Fruit fly (Drosophila melanogaster) whole organism, embryonic: ENCODE results near the gene Art3.
A peak's percentile ranks its signal among the peaks of the same experiment; 100 is the strongest.

ENCODE experiments used
- Adf1 ChIP-seq: fragments of 200-800 bp; sonication (Bioruptor generic); IDR thresholded peaks from 2 replicates; pipeline ENCODE4 v1.3.6; 2022; ENCODE audit warnings: missing biosample characterization, missing genetic modification characterization
- Aef1 ChIP-seq: fragments of 200-800 bp; sonication (Bioruptor generic); IDR thresholded peaks from 3 replicates; pipeline ENCODE4 v1.3.6; 2022; ENCODE audit warnings: missing biosample characterization, missing genetic modification characterization
- CG10209 ChIP-seq: fragments of 200-800 bp; sonication (Bioruptor generic); optimal IDR thresholded peaks from 3 replicates; lab custom pipeline; 2017; ENCODE audit warnings: missing biosample characterization, mild to moderate bottlenecking, missing genetic modification characterization, missing genetic modification reagents
- CG10274 ChIP-seq: fragments of 200-800 bp; sonication (Bioruptor generic); optimal IDR thresholded peaks from 3 replicates; lab custom pipeline; 2017; ENCODE audit warnings: missing biosample characterization, mild to moderate bottlenecking, missing genetic modification characterization
- CG12219 ChIP-seq: fragments of 200-800 bp; sonication (Bioruptor generic); optimal IDR thresholded peaks from 3 replicates; lab custom pipeline; 2018; ENCODE audit warnings: missing biosample characterization, mild to moderate bottlenecking, missing genetic modification characterization
- CG12659 ChIP-seq: fragments of 200-800 bp; sonication (Bioruptor generic); optimal IDR thresholded peaks from 3 replicates; lab custom pipeline; 2017; ENCODE audit warnings: mild to moderate bottlenecking, missing biosample characterization, missing genetic modification reagents, missing genetic modification characterization
- CG13123 ChIP-seq: fragments of 200-800 bp; sonication (Bioruptor generic); optimal IDR thresholded peaks from 2 replicates; lab custom pipeline; 2016; ENCODE audit warnings: missing biosample characterization, missing genetic modification characterization
- CG13287 ChIP-seq: fragments of 200-800 bp; sonication (Bioruptor generic); IDR thresholded peaks from 2 replicates; pipeline ENCODE4 v1.3.6; 2022; ENCODE audit warnings: missing biosample characterization, missing genetic modification characterization; ENCODE audit not compliant: partially characterized antibody
- CG13894 ChIP-seq: fragments of 200-800 bp; sonication (Bioruptor generic); optimal IDR thresholded peaks from 3 replicates; lab custom pipeline; 2018; ENCODE audit warnings: missing biosample characterization, mild to moderate bottlenecking, missing genetic modification characterization, moderate library complexity
- CG14014 ChIP-seq: fragments of 200-800 bp; sonication (Bioruptor generic); IDR thresholded peaks from 2 replicates; pipeline ENCODE4 v1.3.6; 2022; ENCODE audit warnings: missing biosample characterization, missing genetic modification characterization
- CG14050 ChIP-seq: fragments of 200-800 bp; sonication (Bioruptor generic); IDR thresholded peaks from 3 replicates; pipeline ENCODE4 v1.3.6; 2022; ENCODE audit warnings: missing biosample characterization, missing genetic modification characterization
- CG14860 ChIP-seq: fragments of 200-800 bp; sonication (Bioruptor generic); IDR thresholded peaks from 3 replicates; pipeline ENCODE4 v1.3.6; 2022; ENCODE audit warnings: missing biosample characterization, missing genetic modification characterization; ENCODE audit not compliant: partially characterized antibody
- CG17385 ChIP-seq: fragments of 200-800 bp; sonication (Bioruptor generic); optimal IDR thresholded peaks from 3 replicates; lab custom pipeline; 2018; ENCODE audit warnings: missing biosample characterization, mild to moderate bottlenecking, missing genetic modification characterization
- CG3065 ChIP-seq: fragments of 200-800 bp; sonication (Bioruptor generic); optimal IDR thresholded peaks from 2 replicates; lab custom pipeline; 2016; ENCODE audit warnings: missing biosample characterization, missing genetic modification characterization
- CG31365 ChIP-seq: fragments of 200-800 bp; sonication (Bioruptor generic); optimal IDR thresholded peaks from 2 replicates; lab custom pipeline; 2018; ENCODE audit warnings: missing biosample characterization, mild to moderate bottlenecking, missing genetic modification characterization
- CG3163 ChIP-seq: fragments of 200-800 bp; sonication (Bioruptor generic); optimal IDR thresholded peaks from 3 replicates; lab custom pipeline; 2016; ENCODE audit warnings: missing biosample characterization, missing genetic modification characterization
- CG32772 ChIP-seq: fragments of 200-800 bp; sonication (Bioruptor generic); IDR thresholded peaks from 2 replicates; pipeline ENCODE4 v1.3.6; 2022; ENCODE audit warnings: missing biosample characterization, missing genetic modification characterization
- CG3407 ChIP-seq: fragments of 200-800 bp; sonication (Bioruptor generic); optimal IDR thresholded peaks from 2 replicates; lab custom pipeline; 2018; ENCODE audit warnings: missing biosample characterization, mild to moderate bottlenecking, missing genetic modification characterization
- CG34224 ChIP-seq: fragments of 200-800 bp; sonication (Bioruptor generic); IDR thresholded peaks from 3 replicates; pipeline ENCODE4 v1.3.6; 2022; ENCODE audit warnings: missing biosample characterization, missing genetic modification characterization; ENCODE audit not compliant: partially characterized antibody
- CG7839 ChIP-seq: fragments of 200-800 bp; sonication (Bioruptor generic); optimal IDR thresholded peaks from 3 replicates; lab custom pipeline; 2018; ENCODE audit warnings: missing biosample characterization, mild to moderate bottlenecking, missing genetic modification characterization, moderate library complexity
- D19B ChIP-seq: fragments of 200-800 bp; sonication (Bioruptor generic); optimal IDR thresholded peaks from 2 replicates; lab custom pipeline; 2017; ENCODE audit warnings: missing biosample characterization, mild to moderate bottlenecking, missing genetic modification characterization
- Doc2 ChIP-seq: fragments of 200-800 bp; sonication (Bioruptor generic); IDR thresholded peaks from 2 replicates; pipeline ENCODE4 v1.3.6; 2022; ENCODE audit warnings: missing biosample characterization, missing genetic modification characterization
- Eip74EF ChIP-seq, 2 experiments: fragments of 200-800 bp in 1 of 2; fragments of >200 bp in 1 of 2; sonication (Bioruptor generic) in 1 of 2; optimal IDR thresholded peaks; 2 replicates each; lab custom pipeline; 2017 to 2019; ENCODE audit warnings: missing biosample characterization in 2 of 2, missing genetic modification characterization in 2 of 2, mild to moderate bottlenecking in 1 of 2, moderate library complexity in 1 of 2
- Fer2 ChIP-seq: fragments of 200-800 bp; sonication (Bioruptor generic); optimal IDR thresholded peaks from 2 replicates; lab custom pipeline; 2018; ENCODE audit warnings: missing biosample characterization, mild to moderate bottlenecking, missing genetic modification characterization, moderate library complexity
- Fer3 ChIP-seq: fragments of 200-800 bp; sonication (Bioruptor generic); optimal IDR thresholded peaks from 2 replicates; lab custom pipeline; 2018; ENCODE audit warnings: missing biosample characterization, mild to moderate bottlenecking, missing genetic modification characterization, moderate library complexity
- GATAe ChIP-seq: fragments of 200-800 bp; sonication (Bioruptor generic); conservative IDR thresholded peaks from 2 replicates; pipeline ENCODE4 v1.3.6; 2022; ENCODE audit warnings: missing biosample characterization, missing genetic modification characterization
- Myb ChIP-seq: fragments of 200-800 bp; sonication (Bioruptor generic); optimal IDR thresholded peaks from 2 replicates; lab custom pipeline; 2016; ENCODE audit warnings: missing biosample characterization, missing genetic modification characterization
- Neu2 ChIP-seq: fragments of 200-800 bp; sonication (Bioruptor generic); optimal IDR thresholded peaks from 3 replicates; lab custom pipeline; 2016; ENCODE audit warnings: missing biosample characterization, missing genetic modification characterization, borderline replicate concordance
- amos ChIP-seq: fragments of 200-800 bp; sonication (Bioruptor generic); IDR thresholded peaks from 2 replicates; pipeline ENCODE4 v1.3.6; 2022; ENCODE audit warnings: missing biosample characterization, missing genetic modification characterization; ENCODE audit not compliant: partially characterized antibody
- ase ChIP-seq: fragments of 200-800 bp; sonication (Bioruptor generic); IDR thresholded peaks from 3 replicates; pipeline ENCODE4 v1.3.6; 2022; ENCODE audit warnings: missing biosample characterization, missing genetic modification characterization
- bab2 ChIP-seq: fragments of 200-800 bp; sonication (Bioruptor generic); optimal IDR thresholded peaks from 2 replicates; lab custom pipeline; 2016; ENCODE audit warnings: missing biosample characterization, missing genetic modification characterization
- bcd ChIP-seq: fragments of 200-800 bp; sonication (Bioruptor generic); optimal IDR thresholded peaks from 2 replicates; lab custom pipeline; 2017; ENCODE audit warnings: missing biosample characterization, mild to moderate bottlenecking, missing genetic modification characterization
- cas ChIP-seq: fragments of 200-800 bp; sonication (Bioruptor generic); IDR thresholded peaks from 2 replicates; pipeline ENCODE4 v1.3.6; 2022; ENCODE audit warnings: missing biosample characterization, missing genetic modification characterization
- corto ChIP-seq: fragments of 200-800 bp; sonication (Bioruptor generic); optimal IDR thresholded peaks from 2 replicates; lab custom pipeline; 2016; ENCODE audit warnings: missing biosample characterization, mild to moderate bottlenecking, missing genetic modification characterization, moderate library complexity
- esg ChIP-seq: fragments of 200-800 bp; sonication (Bioruptor generic); conservative IDR thresholded peaks from 2 replicates; pipeline ENCODE4 v1.3.6; 2022; ENCODE audit warnings: missing biosample characterization, missing genetic modification characterization
- eyg ChIP-seq: fragments of 200-800 bp; sonication (Bioruptor generic); optimal IDR thresholded peaks from 3 replicates; lab custom pipeline; 2016; ENCODE audit warnings: missing biosample characterization, missing genetic modification characterization
- fd64A ChIP-seq: fragments of 200-800 bp; sonication (Bioruptor generic); optimal IDR thresholded peaks from 3 replicates; lab custom pipeline; 2018; ENCODE audit warnings: missing biosample characterization, mild to moderate bottlenecking, missing genetic modification characterization
- gfzf ChIP-seq: fragments of 200-800 bp; sonication (Bioruptor generic); optimal IDR thresholded peaks from 2 replicates; lab custom pipeline; 2016; ENCODE audit warnings: missing biosample characterization, mild to moderate bottlenecking, missing genetic modification characterization, moderate library complexity
- ham ChIP-seq: fragments of 200-800 bp; sonication (Bioruptor generic); IDR thresholded peaks from 2 replicates; pipeline ENCODE4 v1.3.6; 2022; ENCODE audit warnings: missing biosample characterization, missing genetic modification characterization
- ind ChIP-seq: fragments of 200-800 bp; sonication (Bioruptor generic); optimal IDR thresholded peaks from 3 replicates; lab custom pipeline; 2016; ENCODE audit warnings: missing biosample characterization, missing genetic modification characterization
- insv ChIP-seq, 2 experiments: fragments of 200-800 bp; sonication (Bioruptor generic); optimal IDR thresholded peaks; 3 replicates each; lab custom pipeline; 2016 to 2018; ENCODE audit warnings: missing biosample characterization in 2 of 2, missing genetic modification characterization in 2 of 2
- jigr1 ChIP-seq: fragments of 200-800 bp; sonication (Bioruptor generic); IDR thresholded peaks from 3 replicates; pipeline ENCODE4 v1.3.6; 2022; ENCODE audit warnings: missing biosample characterization, missing genetic modification characterization
- nerfin-2 ChIP-seq: fragments of 200-800 bp; sonication (Bioruptor generic); IDR thresholded peaks from 2 replicates; pipeline ENCODE4 v1.3.6; 2022; ENCODE audit warnings: missing biosample characterization, missing genetic modification characterization; ENCODE audit not compliant: partially characterized antibody
- repo ChIP-seq: fragments of 200-800 bp; sonication (Bioruptor generic); optimal IDR thresholded peaks from 2 replicates; lab custom pipeline; 2016; ENCODE audit warnings: missing biosample characterization, missing genetic modification characterization
- schlank ChIP-seq: fragments of 200-800 bp; sonication (Bioruptor generic); optimal IDR thresholded peaks from 2 replicates; lab custom pipeline; 2018; ENCODE audit warnings: missing biosample characterization, mild to moderate bottlenecking, missing genetic modification characterization
- sd ChIP-seq: fragments of 200-800 bp; sonication (Bioruptor generic); optimal IDR thresholded peaks from 3 replicates; lab custom pipeline; 2018; ENCODE audit warnings: missing biosample characterization, mild to moderate bottlenecking, missing genetic modification characterization, moderate library complexity
- sna ChIP-seq: fragments of 200-800 bp; sonication (Bioruptor generic); IDR thresholded peaks from 2 replicates; pipeline ENCODE4 v1.3.6; 2022; ENCODE audit warnings: missing biosample characterization, missing genetic modification characterization; ENCODE audit not compliant: partially characterized antibody
- unc-4 ChIP-seq: fragments of 200-800 bp; sonication (Bioruptor generic); IDR thresholded peaks from 2 replicates; pipeline ENCODE4 v1.3.6; 2022; ENCODE audit warnings: missing biosample characterization, missing genetic modification characterization; ENCODE audit not compliant: partially characterized antibody

Gene Art3

DNA sequence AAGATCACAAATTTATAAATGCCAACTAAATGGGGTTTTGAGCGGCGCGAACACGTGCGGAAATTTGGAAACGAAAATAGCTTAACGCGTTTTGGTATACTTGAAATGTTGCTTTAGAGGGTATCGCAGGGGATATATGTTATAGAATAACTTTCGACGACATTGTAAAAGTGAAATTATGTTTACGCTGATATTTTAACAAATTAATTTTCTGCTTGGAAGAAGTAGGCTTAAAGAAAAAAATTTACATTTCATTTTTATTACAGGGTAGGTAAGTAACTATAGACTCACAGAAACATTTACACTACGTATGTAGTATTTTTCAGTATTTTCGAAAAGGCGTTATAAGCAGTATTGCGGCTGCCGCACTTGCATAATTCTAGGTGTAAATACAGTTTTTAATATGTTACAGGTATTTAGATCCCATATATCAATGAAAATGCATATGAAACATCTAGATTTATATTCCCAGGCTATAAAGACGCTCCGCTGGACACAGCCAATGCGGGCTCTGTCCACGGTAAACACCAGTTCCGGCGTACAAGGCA is at the start of gene Art3, which contains the start of gene mRpS10 (continued):
- TF ChIP-seq unc-4 (0 out of 2 replicates have a peak, but pooled peaks have one; percentile 30), esg (GFP tag; lab: Robert Waterston, UW) (peak; percentile 100), cas (GFP tag; lab: Robert Waterston, UW) (peak; percentile 99), jigr1 (peak; percentile 99), Aef1 (GFP tag; lab: Robert Waterston, UW) (peak; percentile 100), CG10274 (GFP tag; lab: Kevin White, UChicago) (peak; percentile 96), CG13123 (GFP tag; lab: Kevin White, UChicago) (peak; percentile 100), gfzf (GFP tag; lab: Kevin White, UChicago) (peak; percentile 89), bab2 (GFP tag; lab: Kevin White, UChicago) (peak; percentile 100), CG32772 (peak; percentile 100), ind (GFP tag; lab: Kevin White, UChicago) (peak; percentile 100), sd (tag; lab: Kevin White, UChicago) (peak; percentile 99), GATAe (peak; percentile 100), insv (GFP tag; optimal IDR thresholded peaks at IDR 0.05; lab: Kevin White, UChicago) (peak; percentile 69 to 88), Doc2 (GFP tag; lab: Robert Waterston, UW) (peak; percentile 99), Adf1 (peak; percentile 95), sna (GFP tag; lab: Robert Waterston, UW) (peak; percentile 37; the same call in 1 of the 2 replicates), CG3407 (GFP tag; lab: Kevin White, UChicago) (peak; percentile 99), CG12659 (GFP tag; lab: Kevin White, UChicago) (peak; percentile 100), CG13894 (peak; percentile 100), ase (peak; percentile 100), CG14014 (peak; percentile 100), CG7839 (tag; lab: Kevin White, UChicago) (peak; percentile 100), schlank (tag; lab: Kevin White, UChicago) (peak; percentile 100), CG12219 (GFP tag; lab: Kevin White, UChicago) (peak; percentile 100), nerfin-2 (GFP tag; lab: Robert Waterston, UW) (no peak), amos (no peak), Neu2 (GFP tag; lab: Kevin White, UChicago) (peak; percentile 100), eyg (peak; percentile 100), fd64A (GFP tag; lab: Kevin White, UChicago) (peak; percentile 99), Eip74EF (GFP tag; optimal IDR thresholded peaks at IDR 0.05; lab: Kevin White, UChicago) (peak in 1 of 2 experiments; percentile 99), bcd (GFP tag; lab: Kevin White, UChicago) (peak; percentile 100), ham (peak; percentile 100), Fer3 (tag; lab: Kevin White, UChicago) (peak; percentile 100), Fer2 (tag; lab: Kevin White, UChicago) (peak; percentile 100), corto (GFP tag; lab: Kevin White, UChicago) (no peak), CG34224 (GFP tag; lab: Robert Waterston, UW) (peak; percentile 26; the same call in 1 of the 3 replicates), CG31365 (peak; percentile 95), CG13287 (peak; percentile 45; the same call in 1 of the 2 replicates), D19B (GFP tag; lab: Kevin White, UChicago) (peak; percentile 100), CG10209 (GFP tag; lab: Kevin White, UChicago) (peak; percentile 100), Myb (GFP tag; lab: Kevin White, UChicago) (peak; percentile 96), CG3163 (GFP tag; lab: Kevin White, UChicago) (peak; percentile 96), CG3065 (GFP tag; lab: Kevin White, UChicago) (peak; percentile 100), CG14860 (GFP tag; lab: Robert Waterston, UW) (no peak), CG17385 (peak; percentile 100), CG14050 (peak; percentile 100), repo (GFP tag; lab: Kevin White, UChicago) (peak; percentile 100)
